Worm (Caenorhabditis elegans): Measurements from ENCODE around the gene stdh-4.
"Not testable (repeated sequence)": the region's sequence is repeated elsewhere in the genome, so short reads cannot be mapped to it uniquely, and the experiment has no call there.

The stdh-4 gene

DNA sequence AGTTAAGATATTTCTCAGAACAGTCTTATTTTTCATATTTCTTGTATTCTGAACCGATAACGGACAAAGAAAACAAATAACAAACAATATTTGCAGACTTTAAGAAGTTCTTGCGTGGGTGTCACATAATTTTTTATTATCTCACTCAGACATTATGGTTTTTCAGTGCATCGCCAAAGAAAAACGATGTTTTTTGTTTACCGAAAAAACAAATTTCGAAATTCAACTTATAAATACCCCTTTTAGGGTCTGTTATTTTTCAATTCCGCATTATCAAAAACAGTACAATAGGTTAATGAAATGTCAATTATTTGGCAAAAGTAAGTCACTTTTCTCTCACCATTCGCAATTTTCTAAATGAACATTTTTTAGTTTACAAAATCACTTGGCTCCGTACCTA is 12.1 kb upstream of the stdh-4 start, which contains the start of gene otpl-4:
Gene otpl-4, plus strand, starts transcription at position 301 of the 400 bp plus-strand sequence.
- no peak for TF ChIP-seq unc-62 (GFP tag; optimal IDR thresholded peaks at IDR 0.05)

DNA sequence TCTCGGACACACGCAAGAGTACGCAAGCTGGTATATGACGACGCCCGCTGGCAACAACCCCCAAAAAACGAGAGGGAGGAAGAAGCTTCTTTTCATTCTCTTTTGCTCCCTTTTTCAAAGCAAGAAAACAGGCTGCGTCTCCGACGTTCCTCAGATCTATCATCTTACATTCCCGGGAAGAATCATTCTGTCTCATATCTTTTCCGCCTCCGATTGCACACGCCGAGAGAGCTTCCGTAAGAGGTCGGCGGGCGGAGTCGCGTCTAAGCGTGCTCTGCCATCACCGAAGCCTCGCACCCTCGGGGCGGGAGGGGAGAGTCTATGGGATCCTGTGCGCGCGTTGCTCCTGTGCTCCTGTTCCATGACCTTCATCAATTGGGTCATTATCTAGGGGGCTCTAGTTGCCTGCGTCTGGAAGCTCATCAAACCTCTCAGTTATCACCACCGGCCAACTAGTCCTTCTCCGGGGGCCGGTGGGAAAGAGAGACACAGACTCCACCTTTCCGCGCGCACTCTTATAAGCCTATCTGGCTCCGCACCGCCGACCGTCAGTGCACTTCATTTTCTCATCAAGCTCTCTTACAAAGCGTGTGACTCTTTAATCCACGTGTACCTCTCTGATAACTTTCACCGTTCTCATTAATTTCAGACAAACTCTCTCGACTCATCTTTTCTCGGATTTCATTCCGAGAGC is 3.4 kb upstream of the stdh-4 start, which contains the start of the genes slc-17.8 and asns-1:
Gene slc-17.8, minus strand, starts transcription at position 51 of the 694 bp plus-strand sequence.
Gene asns-1, plus strand, starts transcription at position 644 of the 694 bp plus-strand sequence.
- no peak for TF ChIP-seq unc-62 (GFP tag; optimal IDR thresholded peaks at IDR 0.05)

DNA sequence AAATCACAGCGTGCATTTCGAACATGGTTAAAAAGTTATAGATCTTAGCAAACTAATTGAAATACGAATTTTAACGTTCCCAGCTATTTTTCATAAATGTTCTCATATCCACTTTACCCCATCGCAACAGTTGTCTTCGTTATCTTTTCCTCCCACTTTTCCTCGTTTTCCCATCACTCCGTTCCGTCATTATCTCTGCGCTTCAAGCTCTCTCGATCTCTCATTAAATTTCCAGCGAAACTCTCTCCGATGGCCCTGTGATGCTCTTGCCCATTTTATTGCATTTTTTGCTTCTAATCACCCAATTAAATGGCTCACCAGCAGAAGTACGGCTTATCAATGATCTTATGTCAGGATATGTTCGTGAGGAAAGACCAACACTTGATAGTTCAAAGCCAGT is 3.4 kb downstream of the stdh-4 start, which contains the start of gene acr-15:
Gene acr-15, plus strand, starts transcription at position 236 of the 400 bp plus-strand sequence.
- TF ChIP-seq unc-62 (GFP tag; optimal IDR thresholded peaks at IDR 0.05) = no peak

DNA sequence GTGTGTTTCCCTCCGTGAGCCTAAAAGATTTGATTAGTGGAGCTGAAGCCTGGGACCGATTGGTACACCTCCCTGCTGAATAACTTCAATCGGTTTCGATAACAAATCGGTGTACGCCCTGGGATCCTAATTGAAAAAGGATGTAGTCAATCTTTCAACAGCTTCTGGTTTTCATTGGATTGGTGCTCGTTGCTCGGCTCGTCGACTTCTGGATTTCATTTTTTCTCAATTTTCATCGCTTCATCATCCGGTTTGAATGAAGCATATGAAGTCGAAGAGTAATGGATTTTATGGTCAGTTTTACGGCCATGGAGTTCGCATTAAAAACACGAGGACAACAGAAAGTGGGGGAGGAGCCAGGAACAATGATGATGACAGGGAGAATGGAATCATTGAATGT is 6.9 kb downstream of the stdh-4 start:
- no peak for TF ChIP-seq unc-62 (GFP tag; optimal IDR thresholded peaks at IDR 0.05)

DNA sequence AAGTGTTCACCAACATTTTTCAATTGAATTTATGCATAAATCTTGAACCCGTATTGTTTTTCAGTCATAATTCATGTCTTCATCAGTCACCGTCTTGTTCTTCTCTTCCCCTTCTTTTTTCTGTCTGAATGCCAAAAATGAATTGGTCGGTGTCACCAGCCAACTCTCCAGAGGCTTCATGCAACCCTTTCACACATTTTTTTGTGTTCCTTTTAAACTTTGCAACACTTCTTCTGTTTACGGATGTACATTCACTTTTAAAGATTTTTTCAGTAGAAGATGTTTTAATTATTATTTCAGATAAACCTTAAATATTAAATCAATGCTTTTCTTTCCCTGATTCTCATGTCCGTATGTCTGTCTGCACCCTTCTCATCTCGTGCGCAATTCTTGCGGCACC is 11.8 kb downstream of the stdh-4 start, which contains the start of gene acr-16:
Gene acr-16, plus strand, starts transcription at position 301 of the 400 bp plus-strand sequence.
- TF ChIP-seq unc-62 (GFP tag; optimal IDR thresholded peaks at IDR 0.05) = no peak

DNA sequence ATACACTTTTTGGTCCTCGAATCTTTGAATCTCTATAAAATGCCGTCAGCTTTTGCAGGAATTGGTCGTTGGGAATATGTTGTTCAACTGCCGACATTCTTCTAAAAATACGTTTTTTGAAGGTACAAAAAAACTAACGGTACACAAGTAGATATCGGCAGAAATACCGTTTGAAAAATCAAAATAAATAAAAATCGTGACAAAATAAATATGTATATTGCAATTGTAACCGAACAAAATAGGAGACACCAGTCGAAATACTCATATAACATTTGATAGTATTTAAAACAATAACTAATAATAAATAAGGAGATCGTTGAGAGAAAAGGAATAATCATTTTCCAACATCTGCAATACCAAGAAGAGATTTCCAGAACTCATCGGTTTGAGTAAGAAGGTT is 16.0 kb downstream of the stdh-4 start, which contains the start of gene F25G6.8:
Gene F25G6.8, minus strand, starts transcription at position 101 of the 400 bp plus-strand sequence.
- TF ChIP-seq unc-62 (GFP tag; optimal IDR thresholded peaks at IDR 0.05) = no peak

DNA sequence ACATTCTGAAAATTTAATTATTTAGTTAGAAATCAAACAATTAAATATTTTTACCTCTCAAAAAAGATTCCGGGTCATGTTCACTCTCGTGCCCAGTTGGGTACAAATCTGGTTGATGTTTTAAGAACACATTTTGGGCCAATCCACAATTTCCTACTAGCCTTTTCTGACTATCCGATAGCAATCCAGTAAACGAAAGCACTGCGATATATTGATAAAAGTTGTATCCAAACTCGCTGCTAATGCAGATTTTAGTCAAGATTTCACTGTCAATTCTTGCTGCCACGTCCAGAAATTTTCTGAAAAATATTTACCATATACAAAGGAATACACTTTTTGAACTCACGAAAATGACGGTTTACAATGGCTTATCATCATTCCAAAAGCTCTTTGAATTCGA is 20.1 kb downstream of the stdh-4 start:
- TF ChIP-seq unc-62 (GFP tag; optimal IDR thresholded peaks at IDR 0.05) = no peak

DNA sequence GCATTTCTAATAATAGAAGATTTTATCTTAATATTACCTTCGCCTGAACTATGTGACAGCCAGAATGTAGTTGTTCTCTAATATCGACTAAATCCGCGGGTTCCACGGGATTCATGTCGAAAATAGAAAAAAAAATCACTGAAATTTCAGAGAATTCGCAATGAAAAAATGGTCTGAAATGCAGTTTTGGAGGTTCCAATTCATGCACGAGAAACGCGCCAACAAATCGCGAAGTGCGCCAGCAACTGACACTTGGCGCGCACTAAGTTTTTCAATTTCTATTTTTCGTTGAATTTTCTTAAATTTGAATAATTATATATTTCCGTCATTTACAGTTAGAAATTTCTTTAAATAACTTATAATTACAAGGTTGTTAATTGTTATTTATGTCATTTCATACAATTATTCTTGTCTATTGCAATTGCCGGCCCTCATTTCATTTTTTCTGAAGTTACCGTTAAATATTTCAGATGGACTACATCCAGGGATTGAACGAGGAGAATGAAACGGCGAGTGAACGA is 20.8 kb downstream of the stdh-4 start, which contains the start of the genes F25G6.9 and symk-1:
Gene F25G6.9, minus strand, starts transcription at position 160 of the 521 bp plus-strand sequence.
Gene symk-1, plus strand, starts transcription at position 471 of the 521 bp plus-strand sequence.
- TF ChIP-seq unc-62 (GFP tag; optimal IDR thresholded peaks at IDR 0.05) = no peak

DNA sequence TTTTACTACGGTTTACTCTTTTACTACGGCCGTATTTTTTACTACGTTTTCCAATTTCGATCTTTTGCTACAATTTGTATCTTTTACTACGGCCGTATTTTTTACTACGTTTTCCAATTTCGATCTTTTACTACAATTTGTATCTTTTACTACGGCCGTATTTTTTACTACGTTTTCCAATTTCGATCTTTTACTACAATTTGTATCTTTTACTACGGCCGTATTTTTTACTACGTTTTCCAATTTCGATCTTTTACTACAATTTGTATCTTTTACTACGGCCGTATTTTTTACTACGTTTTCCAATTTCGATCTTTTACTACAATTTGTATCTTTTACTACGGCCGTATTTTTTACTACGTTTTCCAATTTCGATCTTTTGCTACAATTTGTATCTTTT is 25.7 kb downstream of the stdh-4 start, which contains the start of gene F25G6.1:
Gene F25G6.1, plus strand, starts transcription at position 301 of the 400 bp plus-strand sequence.
- not testable (repeated sequence) for TF ChIP-seq unc-62 (GFP tag; optimal IDR thresholded peaks at IDR 0.05)

DNA sequence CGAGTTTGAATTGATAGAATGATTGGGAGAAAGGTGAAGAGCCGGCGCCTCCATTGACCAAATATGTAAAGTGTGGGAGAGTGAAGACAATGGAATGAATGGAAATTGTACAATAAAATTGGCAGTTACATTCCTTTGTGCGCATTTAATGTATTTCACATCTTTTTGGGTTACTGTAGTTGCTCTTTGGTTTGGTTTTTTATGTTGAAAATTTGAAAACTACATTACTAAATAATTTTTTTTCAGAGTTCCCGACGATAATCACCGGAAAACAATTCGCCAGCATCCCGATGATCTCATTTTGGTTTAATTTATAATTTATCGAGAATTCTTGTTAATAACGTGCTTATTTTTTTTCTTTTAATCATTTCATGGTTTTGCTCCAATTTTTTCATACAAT is 31.9 kb downstream of the stdh-4 start, which contains the start of gene C10B5.1:
Gene C10B5.1, plus strand, starts transcription at position 301 of the 400 bp plus-strand sequence.
- no peak for TF ChIP-seq unc-62 (GFP tag; optimal IDR thresholded peaks at IDR 0.05)

DNA sequence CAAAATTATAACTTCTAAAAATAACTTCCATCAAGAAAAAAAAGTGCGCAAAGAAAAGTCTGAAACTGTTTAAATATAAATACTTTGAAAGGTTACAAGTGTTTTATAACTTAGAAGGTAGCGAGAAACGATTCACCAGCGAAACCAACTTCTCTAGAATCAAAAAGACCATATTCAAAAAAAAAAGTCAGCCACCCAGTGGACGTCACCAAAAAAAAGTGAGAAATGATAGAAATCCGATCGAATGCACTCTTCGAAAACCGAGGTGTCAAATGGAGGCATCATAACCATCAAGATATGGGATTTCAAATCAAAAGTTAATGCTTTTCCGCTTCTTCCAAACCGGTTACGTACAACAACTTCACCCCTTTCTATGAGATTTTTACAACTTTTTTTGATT is 37.4 kb downstream of the stdh-4 start:
- TF ChIP-seq unc-62 (GFP tag; optimal IDR thresholded peaks at IDR 0.05) = no peak

DNA sequence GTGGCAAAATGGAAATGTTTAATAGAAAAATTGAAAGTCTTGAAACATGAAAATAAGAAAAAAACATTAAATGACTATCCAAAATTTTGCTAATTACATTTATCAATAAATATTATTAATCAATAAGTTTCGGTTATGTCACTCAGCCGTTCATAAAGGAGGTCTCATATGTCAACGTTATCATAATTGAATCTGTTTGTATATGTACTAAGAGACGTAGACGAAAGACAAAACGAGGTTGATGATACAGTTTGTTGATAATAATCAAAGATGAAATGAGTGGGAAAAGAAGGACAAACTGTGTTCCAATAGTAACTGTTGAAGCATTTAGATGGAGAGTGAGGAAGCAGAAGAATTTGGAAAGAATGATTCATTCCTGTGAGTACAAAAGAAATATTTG is 37.8 kb downstream of the stdh-4 start:
- no peak for TF ChIP-seq unc-62 (GFP tag; optimal IDR thresholded peaks at IDR 0.05)

DNA sequence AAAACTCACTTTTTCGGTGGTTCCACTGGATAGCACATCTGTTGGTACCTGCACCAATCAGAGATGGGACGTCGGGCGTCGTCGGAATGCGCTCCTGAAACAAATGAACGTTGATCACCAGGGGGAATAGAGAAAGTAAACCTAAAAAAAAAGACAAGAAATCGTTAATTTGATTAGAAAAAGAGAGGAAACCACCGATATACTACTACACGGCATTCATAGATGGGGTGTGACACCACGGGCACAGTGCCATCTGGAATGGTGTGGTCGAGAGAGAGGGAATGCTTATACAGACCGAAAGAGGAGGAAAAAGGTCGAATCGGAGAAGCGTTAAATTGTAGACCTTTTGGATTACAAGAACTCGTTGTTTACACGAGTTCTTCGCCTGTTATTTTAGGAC is 39.0 kb downstream of the stdh-4 start, which contains the start of gene C10B5.3:
Gene C10B5.3, minus strand, starts transcription at position 101 of the 400 bp plus-strand sequence.
- no peak for TF ChIP-seq unc-62 (GFP tag; optimal IDR thresholded peaks at IDR 0.05)

DNA sequence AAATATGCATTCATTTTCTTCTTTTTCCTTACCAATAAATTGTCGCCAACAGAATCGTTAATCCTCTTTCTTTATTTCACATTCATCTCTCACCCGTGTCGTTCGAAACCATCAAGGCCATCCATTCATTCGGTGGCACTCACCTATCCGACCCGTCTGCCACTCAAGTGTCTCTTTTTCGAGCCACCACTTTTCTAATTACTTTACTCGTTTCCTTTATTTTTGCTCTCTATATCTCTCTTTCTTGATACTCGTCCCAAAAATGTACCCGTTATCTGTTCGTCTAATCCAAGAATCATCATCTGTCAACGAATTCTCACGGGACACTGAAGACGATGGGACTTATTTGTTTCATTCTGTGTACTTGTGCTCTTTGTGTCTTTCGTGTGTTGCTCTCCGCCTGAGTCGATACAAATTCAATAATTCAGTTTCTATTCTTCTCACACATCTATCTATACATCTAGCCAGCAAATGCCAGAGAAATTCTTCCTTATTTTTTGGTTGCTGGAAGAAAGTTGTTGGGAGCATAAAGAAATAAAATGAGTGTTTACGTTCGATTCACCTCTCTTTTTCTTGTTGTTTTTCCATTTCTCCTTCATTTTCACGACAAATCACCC is 43.7 kb downstream of the stdh-4 start:
- TF ChIP-seq unc-62 (GFP tag; optimal IDR thresholded peaks at IDR 0.05) = no peak

DNA sequence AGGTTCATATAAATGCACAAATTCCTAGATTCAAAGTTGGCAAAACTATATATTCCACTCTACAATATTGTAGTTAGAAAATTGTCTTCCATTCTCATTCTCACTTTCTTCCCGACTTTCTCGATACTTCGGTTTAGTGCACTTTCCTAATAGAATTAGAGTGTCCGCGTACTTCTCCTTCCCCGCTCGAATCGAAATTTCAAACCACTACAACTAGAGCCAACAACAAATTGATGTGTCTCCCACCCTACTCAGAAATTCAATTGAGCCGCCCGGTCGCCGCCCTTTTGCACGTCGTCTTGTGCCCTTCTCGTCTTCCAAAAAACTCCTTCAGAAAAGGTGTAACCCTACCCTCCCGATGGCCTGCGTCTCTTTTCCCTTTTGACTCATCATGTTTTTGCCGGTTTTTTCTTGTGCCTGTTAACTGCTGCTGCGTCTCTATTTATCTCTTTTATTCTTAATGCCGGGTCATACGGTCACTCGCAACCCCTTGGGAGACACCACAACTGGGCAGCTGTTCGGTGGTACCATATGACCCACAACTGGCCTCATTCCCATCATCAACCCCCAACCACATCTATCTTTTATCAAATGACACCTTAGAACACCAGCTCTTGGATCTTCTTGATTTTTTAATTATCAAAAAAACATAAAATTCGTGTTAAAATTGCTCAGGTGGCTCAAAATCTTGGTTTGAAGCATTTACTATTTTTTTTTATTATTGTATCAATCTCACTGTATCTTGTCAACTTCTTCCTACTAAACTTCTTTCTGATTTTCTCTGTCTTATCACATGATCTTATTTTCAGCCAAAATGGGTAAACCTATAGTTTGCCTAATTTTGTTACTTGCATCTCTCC is 45.2 kb downstream of the stdh-4 start, which contains the start of gene tag-196:
Gene tag-196, plus strand, starts transcription at position 810 of the 860 bp plus-strand sequence.
- no peak for TF ChIP-seq unc-62 (GFP tag; optimal IDR thresholded peaks at IDR 0.05)
